Worm (Caenorhabditis elegans) whole organism, young adult: ENCODE results near the gene daf-41.

Source experiments
- B0035.1 ChIP-seq: sonication (generic microtip); optimal IDR thresholded peaks from 2 replicates; lab custom pipeline; 2016; ENCODE audit warnings: missing genetic modification characterization, mild to moderate bottlenecking, missing compliant biosample characterization, missing genotype, missing genetic modification reagents
- B0336.3 ChIP-seq: fragments of 200-800 bp; sonication (Bioruptor generic); IDR thresholded peaks from 2 replicates; pipeline ENCODE4 v1.3.6; 2022; ENCODE audit warnings: missing genetic modification characterization, missing compliant biosample characterization
- C06A6.2 ChIP-seq: fragments of 200-800 bp; sonication (Bioruptor generic); conservative IDR thresholded peaks from 2 replicates; pipeline ENCODE4 v1.3.6; 2022; ENCODE audit warnings: missing genetic modification characterization, missing compliant biosample characterization
- F55B11.4 ChIP-seq: sonication (generic microtip); optimal IDR thresholded peaks from 2 replicates; lab custom pipeline; 2016; ENCODE audit warnings: missing compliant biosample characterization, missing genetic modification characterization, borderline replicate concordance; ENCODE audit not compliant: insufficient read depth
- F57A8.1 ChIP-seq: fragments of 200-800 bp; sonication (Bioruptor generic); optimal IDR thresholded peaks from 2 replicates; lab custom pipeline; 2018; ENCODE audit warnings: mild to moderate bottlenecking, missing genetic modification characterization, moderate library complexity, missing compliant biosample characterization
- T26A5.8 ChIP-seq: sonication (generic microtip); optimal IDR thresholded peaks from 2 replicates; lab custom pipeline; 2016; ENCODE audit warnings: missing genetic modification characterization, missing compliant biosample characterization
- Y53F4B.3 ChIP-seq: fragments of 200-800 bp; sonication (Bioruptor generic); IDR thresholded peaks from 2 replicates; pipeline ENCODE4 v1.3.6; 2022; ENCODE audit warnings: missing genetic modification reagents, missing genetic modification characterization, missing compliant biosample characterization
- Y67H2A.10 ChIP-seq: fragments of 200-800 bp; sonication (Bioruptor generic); conservative IDR thresholded peaks from 2 replicates; pipeline ENCODE4 v1.3.6; 2022; ENCODE audit warnings: missing genetic modification reagents, missing genetic modification characterization, missing compliant biosample characterization
- Y95B8A.8 ChIP-seq: fragments of 200-800 bp; sonication (Bioruptor generic); IDR thresholded peaks from 2 replicates; pipeline ENCODE4 v1.3.6; 2022; ENCODE audit warnings: missing genetic modification reagents, missing genetic modification characterization, missing compliant biosample characterization
- ZK185.1 ChIP-seq: sonication (generic microtip); optimal IDR thresholded peaks from 2 replicates; lab custom pipeline; 2016; ENCODE audit warnings: mild to moderate bottlenecking, missing genetic modification characterization, missing compliant biosample characterization; ENCODE audit not compliant: poor library complexity, severe bottlenecking
- ama-1 ChIP-seq, 3 experiments: fragments of 150-350 bp in 1 of 3; sonication (generic microtip) in 2 of 3; optimal IDR thresholded peaks; 2 replicates each; lab custom pipeline; 2014 to 2018; ENCODE audit warnings: missing biosample characterization in 2 of 3, missing genetic modification characterization in 2 of 3, missing genetic modification reagents in 2 of 3
- attf-6 ChIP-seq: fragments of 200-800 bp; sonication (Bioruptor generic); IDR thresholded peaks from 2 replicates; pipeline ENCODE4 v1.3.6; 2022; ENCODE audit warnings: missing genetic modification reagents, missing genetic modification characterization, missing compliant biosample characterization
- bed-1 ChIP-seq: fragments of 200-800 bp; sonication (Bioruptor generic); IDR thresholded peaks from 2 replicates; pipeline ENCODE4 v1.3.6; 2022; ENCODE audit warnings: missing genetic modification reagents, missing genetic modification characterization, missing compliant biosample characterization
- ccch-3 ChIP-seq: fragments of 200-800 bp; sonication (Bioruptor generic); optimal IDR thresholded peaks from 2 replicates; lab custom pipeline; 2018; ENCODE audit warnings: mild to moderate bottlenecking, missing genetic modification characterization, missing compliant biosample characterization
- cebp-2 ChIP-seq: fragments of 200-800 bp; sonication (Bioruptor generic); IDR thresholded peaks from 2 replicates; pipeline ENCODE4 v1.3.6; 2022; ENCODE audit warnings: missing genetic modification characterization, missing compliant biosample characterization
- chd-7 ChIP-seq: sonication (generic microtip); optimal IDR thresholded peaks from 2 replicates; lab custom pipeline; 2016; ENCODE audit warnings: mild to moderate bottlenecking, missing genetic modification characterization, moderate library complexity, missing compliant biosample characterization
- dox-1 ChIP-seq: fragments of 200-800 bp; sonication (Bioruptor generic); IDR thresholded peaks from 2 replicates; pipeline ENCODE4 v1.3.6; 2022; ENCODE audit warnings: missing genetic modification reagents, missing genetic modification characterization, missing compliant biosample characterization
- dpff-1 ChIP-seq: sonication (generic microtip); optimal IDR thresholded peaks from 2 replicates; lab custom pipeline; 2017; ENCODE audit warnings: mild to moderate bottlenecking, missing genetic modification characterization, missing compliant biosample characterization
- dpl-1 ChIP-seq: fragments of 150-350 bp; optimal IDR thresholded peaks from 2 replicates; lab custom pipeline; 2014; ENCODE audit warnings: missing biosample characterization, missing genetic modification reagents, missing genetic modification characterization
- egrh-3 ChIP-seq: fragments of 200-800 bp; sonication (Bioruptor generic); IDR thresholded peaks from 2 replicates; pipeline ENCODE4 v1.3.6; 2022; ENCODE audit warnings: missing genetic modification reagents, missing genetic modification characterization, missing compliant biosample characterization
- fkh-3 ChIP-seq: sonication (generic microtip); optimal IDR thresholded peaks from 2 replicates; lab custom pipeline; 2016; ENCODE audit warnings: mild to moderate bottlenecking, missing genetic modification characterization, missing compliant biosample characterization
- gei-17 ChIP-seq: fragments of 200-800 bp; sonication (Bioruptor generic); optimal IDR thresholded peaks from 2 replicates; lab custom pipeline; 2018; ENCODE audit warnings: mild to moderate bottlenecking, missing genetic modification characterization, missing compliant biosample characterization
- hlh-12 ChIP-seq: sonication (generic microtip); optimal IDR thresholded peaks from 2 replicates; lab custom pipeline; 2016; ENCODE audit warnings: missing genetic modification characterization, missing compliant biosample characterization
- hmg-1.2 ChIP-seq: fragments of 200-800 bp; sonication (Bioruptor generic); IDR thresholded peaks from 2 replicates; pipeline ENCODE4 v1.3.6; 2022; ENCODE audit warnings: missing genetic modification reagents, missing genetic modification characterization, missing compliant biosample characterization
- hrde-1 ChIP-seq: sonication (generic microtip); optimal IDR thresholded peaks from 2 replicates; lab custom pipeline; 2016; ENCODE audit warnings: missing genetic modification characterization, mild to moderate bottlenecking, missing compliant biosample characterization, moderate library complexity, missing genotype, missing genetic modification reagents, borderline replicate concordance
- lag-1 ChIP-seq: fragments of 200-800 bp; sonication (Bioruptor generic); IDR thresholded peaks from 2 replicates; pipeline ENCODE4 v1.3.6; 2022; ENCODE audit warnings: missing genetic modification reagents, missing genetic modification characterization, missing compliant biosample characterization
- let-607 ChIP-seq, 2 experiments: fragments of 200-800 bp in 1 of 2; sonication (Bioruptor generic) in 1 of 2; sonication (generic microtip) in 1 of 2; optimal IDR thresholded peaks; 2 replicates each; lab custom pipeline; 2016 to 2018; ENCODE audit warnings: mild to moderate bottlenecking in 2 of 2, missing compliant biosample characterization in 2 of 2, missing genetic modification characterization in 2 of 2, moderate library complexity in 2 of 2, missing genotype in 1 of 2
- lin-40 ChIP-seq: sonication (generic microtip); optimal IDR thresholded peaks from 2 replicates; lab custom pipeline; 2016; ENCODE audit warnings: missing genetic modification characterization, mild to moderate bottlenecking, missing compliant biosample characterization, missing genotype, missing genetic modification reagents
- lin-54 ChIP-seq: fragments of 200-800 bp; sonication (Bioruptor generic); optimal IDR thresholded peaks from 2 replicates; lab custom pipeline; 2018; ENCODE audit warnings: mild to moderate bottlenecking, missing genetic modification characterization, missing compliant biosample characterization
- lsl-1 ChIP-seq: fragments of 200-800 bp; sonication (Bioruptor generic); optimal IDR thresholded peaks from 2 replicates; lab custom pipeline; 2018; ENCODE audit warnings: mild to moderate bottlenecking, missing genetic modification characterization, moderate library complexity, missing compliant biosample characterization
- lsy-27 ChIP-seq: sonication (generic microtip); optimal IDR thresholded peaks from 2 replicates; lab custom pipeline; 2017; ENCODE audit warnings: missing genetic modification characterization, mild to moderate bottlenecking, missing compliant biosample characterization, antibody characterized with exemption, missing genotype, borderline replicate concordance; ENCODE audit not compliant: insufficient read depth
- madf-10 ChIP-seq: sonication (generic microtip); optimal IDR thresholded peaks from 2 replicates; lab custom pipeline; 2016; ENCODE audit warnings: mild to moderate bottlenecking, missing genetic modification characterization, missing compliant biosample characterization
- madf-8 ChIP-seq: fragments of 200-800 bp; sonication (Bioruptor generic); conservative IDR thresholded peaks from 2 replicates; pipeline ENCODE4 v1.3.6; 2022; ENCODE audit warnings: missing genetic modification reagents, missing genetic modification characterization, missing compliant biosample characterization
- mcd-1 ChIP-seq: fragments of 200-800 bp; sonication (Bioruptor generic); IDR thresholded peaks from 2 replicates; pipeline ENCODE4 v1.3.6; 2022; ENCODE audit warnings: missing genetic modification reagents, missing genetic modification characterization, missing compliant biosample characterization
- mes-4 ChIP-seq: sonication (generic microtip); optimal IDR thresholded peaks from 2 replicates; lab custom pipeline; 2016; ENCODE audit warnings: missing genotype, missing genetic modification characterization, missing compliant biosample characterization
- mxl-1 ChIP-seq: sonication (generic microtip); optimal IDR thresholded peaks from 2 replicates; lab custom pipeline; 2016; ENCODE audit warnings: missing genetic modification characterization, missing compliant biosample characterization
- nfya-2 ChIP-seq: fragments of 200-800 bp; sonication (Bioruptor generic); IDR thresholded peaks from 2 replicates; pipeline ENCODE4 v1.3.6; 2022; ENCODE audit warnings: missing genetic modification reagents, missing genetic modification characterization, missing compliant biosample characterization
- nhr-120 ChIP-seq: fragments of 200-800 bp; sonication (Bioruptor generic); IDR thresholded peaks from 2 replicates; pipeline ENCODE4 v1.3.6; 2022; ENCODE audit warnings: missing genetic modification characterization, missing compliant biosample characterization
- nhr-27 ChIP-seq: fragments of 200-800 bp; sonication (Bioruptor generic); optimal IDR thresholded peaks from 2 replicates; lab custom pipeline; 2018; ENCODE audit warnings: mild to moderate bottlenecking, missing genetic modification characterization, moderate library complexity, missing compliant biosample characterization
- nhr-90 ChIP-seq: sonication (generic microtip); optimal IDR thresholded peaks from 2 replicates; lab custom pipeline; 2016; ENCODE audit warnings: missing genotype, mild to moderate bottlenecking, missing genetic modification characterization, missing compliant biosample characterization
- pbrm-1 ChIP-seq: fragments of 200-800 bp; sonication (Bioruptor generic); IDR thresholded peaks from 2 replicates; pipeline ENCODE4 v1.3.6; 2022; ENCODE audit warnings: missing genetic modification reagents, missing genetic modification characterization, missing compliant biosample characterization
- rec-8 ChIP-seq, 2 experiments: sonication (generic microtip); optimal IDR thresholded peaks; 2 replicates each; lab custom pipeline; 2016; ENCODE audit warnings: mild to moderate bottlenecking in 2 of 2, missing genetic modification characterization in 2 of 2, missing genetic modification reagents in 2 of 2, missing genotype in 2 of 2, missing biosample characterization in 1 of 2, missing compliant biosample characterization in 1 of 2, moderate library complexity in 1 of 2
- rpc-1 ChIP-seq, 2 experiments: fragments of 150-350 bp in 1 of 2; sonication (generic microtip) in 1 of 2; optimal IDR thresholded peaks; 2 replicates each; lab custom pipeline; 2014 to 2018; ENCODE audit warnings: missing biosample characterization in 1 of 2, missing genetic modification characterization in 1 of 2, missing genetic modification reagents in 1 of 2, missing genotype in 1 of 2
- snpc-1.3 ChIP-seq: sonication (generic microtip); optimal IDR thresholded peaks from 2 replicates; lab custom pipeline; 2017; ENCODE audit warnings: missing genetic modification characterization, mild to moderate bottlenecking, missing compliant biosample characterization, antibody characterized with exemption, moderate library complexity, missing genotype, missing genetic modification reagents; ENCODE audit not compliant: insufficient read depth
- sptf-2 ChIP-seq: fragments of 200-800 bp; sonication (Bioruptor generic); optimal IDR thresholded peaks from 2 replicates; lab custom pipeline; 2018; ENCODE audit warnings: mild to moderate bottlenecking, missing genetic modification characterization, missing compliant biosample characterization
- zfh-2 ChIP-seq: fragments of 200-800 bp; sonication (Bioruptor generic); conservative IDR thresholded peaks from 2 replicates; pipeline ENCODE4 v1.3.6; 2022; ENCODE audit warnings: missing genetic modification reagents, missing genetic modification characterization, missing compliant biosample characterization
- zim-3 ChIP-seq: sonication (generic microtip); optimal IDR thresholded peaks from 2 replicates; lab custom pipeline; 2017; ENCODE audit warnings: mild to moderate bottlenecking, missing genetic modification characterization, moderate library complexity, missing compliant biosample characterization
- ztf-26 ChIP-seq: sonication (generic microtip); optimal IDR thresholded peaks from 2 replicates; lab custom pipeline; 2017; ENCODE audit warnings: missing genetic modification characterization, missing compliant biosample characterization

daf-41 gene

DNA sequence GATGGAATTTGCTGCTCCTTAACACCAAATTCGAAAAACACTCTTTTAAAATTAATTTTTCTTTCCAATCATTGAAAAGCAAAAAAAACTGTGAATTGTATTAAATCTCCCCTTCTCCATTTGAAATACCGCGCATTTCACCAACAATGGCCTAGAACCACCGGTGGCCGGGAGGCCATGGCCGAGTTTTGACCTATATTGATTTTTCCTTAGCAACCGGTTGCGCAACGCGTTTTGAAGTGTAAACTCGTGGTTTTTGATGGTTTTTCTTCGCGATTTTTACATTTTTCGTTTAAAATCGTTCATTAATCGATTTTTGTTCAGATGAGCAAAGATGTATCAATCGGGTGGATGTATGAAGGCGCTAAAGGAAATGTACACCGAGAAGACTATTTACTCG, 33.7 kb upstream of the daf-41 start, which contains the start of gene mog-3 (continued):
- TF ChIP-seq nhr-90 (tag; lab: Kevin White, UChicago) (no peak), hmg-1.2 (GFP tag; lab: Robert Waterston, UW) (no peak), mxl-1 (tag; lab: Kevin White, UChicago) (no peak), chd-7 (tag; lab: Kevin White, UChicago) (no peak), ccch-3 (no peak), C06A6.2 (GFP tag; lab: Robert Waterston, UW) (no peak), ztf-26 (no peak), hlh-12 (tag; lab: Kevin White, UChicago) (no peak), dpl-1 (GFP tag; lab: Kevin White, UChicago) (peak; percentile 55), lag-1 (no peak), gei-17 (no peak), rpc-1 (optimal IDR thresholded peaks at IDR 0.05; lab: Kevin White, UChicago) (no peak), rpc-1 (tag; optimal IDR thresholded peaks at IDR 0.05; lab: Kevin White, UChicago) (no peak), pbrm-1 (no peak), nhr-120 (GFP tag; lab: Robert Waterston, UW) (no peak), lsy-27 (tag; lab: Kevin White, UChicago) (no peak), lsl-1 (peak; percentile 38), B0035.1 (tag; lab: Kevin White, UChicago) (no peak), F55B11.4 (tag; lab: Kevin White, UChicago) (no peak), madf-8 (GFP tag; lab: Robert Waterston, UW) (no peak), rec-8 (tag; optimal IDR thresholded peaks at IDR 0.05; lab: Kevin White, UChicago) (no peak), Y67H2A.10 (no peak), nfya-2 (no peak), dpff-1 (no peak), zim-3 (tag; lab: Kevin White, UChicago) (no peak), snpc-1.3 (tag; lab: Kevin White, UChicago) (no peak), nhr-27 (tag; lab: Kevin White, UChicago) (no peak), mes-4 (tag; lab: Kevin White, UChicago) (no peak), F57A8.1 (GFP tag; lab: Kevin White, UChicago) (no peak), sptf-2 (GFP tag; lab: Kevin White, UChicago) (peak; percentile 66), fkh-3 (tag; lab: Kevin White, UChicago) (no peak), Y95B8A.8 (no peak), madf-10 (tag; lab: Kevin White, UChicago) (no peak)

DNA sequence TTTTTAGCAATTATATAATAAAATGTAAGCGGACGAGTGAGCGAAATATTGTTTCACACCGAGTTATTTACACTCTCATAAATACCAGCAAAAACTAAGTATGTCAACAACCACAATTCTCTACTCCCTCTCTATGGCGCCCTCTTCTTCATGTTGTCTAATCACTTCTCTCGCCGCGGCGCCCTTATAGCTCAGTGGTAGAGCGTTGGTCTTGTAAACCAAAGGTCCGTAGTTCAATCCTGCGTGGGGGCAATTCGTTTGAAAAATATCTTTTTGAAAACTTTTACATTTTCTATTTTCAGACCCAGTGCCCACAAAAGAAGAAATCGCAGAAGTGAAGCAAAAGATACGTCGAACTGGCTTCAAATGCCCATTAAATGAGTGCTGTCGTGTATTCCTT, 31.2 kb upstream of the daf-41 start:
- TF ChIP-seq ZK185.1 = peak; percentile 94
- peak; percentile 67 for TF ChIP-seq hrde-1 (tag; lab: Kevin White, UChicago)
- TF ChIP-seq let-607 (tag; optimal IDR thresholded peaks at IDR 0.05; lab: Kevin White, UChicago) = peak in 1 of 2 experiments; percentile 58
- TF ChIP-seq T26A5.8 (tag; lab: Kevin White, UChicago) = peak; percentile 68
- 0 out of 2 replicates have a peak, but pooled peaks have one; percentile 58 for TF ChIP-seq cebp-2
- no peak for TF ChIP-seq bed-1 (GFP tag; lab: Robert Waterston, UW)
- no peak for TF ChIP-seq ama-1 (optimal IDR thresholded peaks at IDR 0.05; lab: Kevin White, UChicago)
- peak; percentile 57 to 76 for TF ChIP-seq ama-1 (GFP tag; optimal IDR thresholded peaks at IDR 0.05; lab: Kevin White, UChicago)
- TF ChIP-seq lin-40 = peak; percentile 49
- peak; percentile 60; the same call in 1 of the 2 replicates for TF ChIP-seq egrh-3 (GFP tag; lab: Robert Waterston, UW)
- no peak for TF ChIP-seq zfh-2 (GFP tag; lab: Robert Waterston, UW)
- TF ChIP-seq attf-6 (GFP tag; lab: Robert Waterston, UW) = peak; percentile 68; the same call in 1 of the 2 replicates
- TF ChIP-seq dox-1 (GFP tag; lab: Robert Waterston, UW) = no peak; the same call in 1 of the 2 replicates
- TF ChIP-seq mcd-1 (GFP tag; lab: Robert Waterston, UW) = no peak; the same call in 1 of the 2 replicates
- TF ChIP-seq B0336.3 (GFP tag; lab: Robert Waterston, UW) = no peak
- TF ChIP-seq Y53F4B.3 (GFP tag; lab: Robert Waterston, UW) = no peak; the same call in 1 of the 2 replicates
- peak; percentile 59 for TF ChIP-seq madf-8 (GFP tag; lab: Robert Waterston, UW)
- peak; percentile 74 for TF ChIP-seq lin-54 (GFP tag; lab: Kevin White, UChicago)
